Worm (Caenorhabditis elegans) whole organism, L4 larva: Measurements from ENCODE around the gene col-124.

ENCODE experiments used
- F26F4.8 ChIP-seq: fragments of 200-800 bp; sonication (Bioruptor generic); conservative IDR thresholded peaks from 2 replicates; pipeline ENCODE4 v1.3.6; 2022; ENCODE audit warnings: missing genetic modification characterization, missing compliant biosample characterization
- F44E2.7 ChIP-seq: fragments of 200-800 bp; sonication (Bioruptor generic); IDR thresholded peaks from 2 replicates; pipeline ENCODE4 v2.1.2; 2022; ENCODE audit warnings: missing genetic modification characterization, missing compliant biosample characterization
- Y75B8A.6 ChIP-seq: fragments of 200-800 bp; sonication (Bioruptor generic); IDR thresholded peaks from 2 replicates; pipeline ENCODE4 v1.3.6; 2022; ENCODE audit warnings: missing genetic modification reagents, missing genetic modification characterization, missing compliant biosample characterization
- ZK546.5 ChIP-seq, 2 experiments: sonication (generic microtip); optimal IDR thresholded peaks; 2 replicates each; lab custom pipeline; 2017; ENCODE audit warnings: missing biosample characterization in 2 of 2, missing genetic modification characterization in 2 of 2
- aha-1 ChIP-seq: fragments of 150-350 bp; peaks from one replicate; lab custom pipeline; 2014; ENCODE audit warnings: missing biosample characterization, missing genetic modification characterization
- ama-1 ChIP-seq: fragments of 150-350 bp; optimal IDR thresholded peaks from 2 replicates; lab custom pipeline; 2014; ENCODE audit warnings: inconsistent platforms, mixed read lengths
- arid-1 ChIP-seq: fragments of 200-800 bp; sonication (Bioruptor generic); conservative IDR thresholded peaks from 2 replicates; pipeline ENCODE4 v1.3.6; 2022; ENCODE audit warnings: missing genetic modification reagents, missing genetic modification characterization, missing compliant biosample characterization
- attf-4 ChIP-seq: sonication (generic microtip); optimal IDR thresholded peaks from 3 replicates; lab custom pipeline; 2017; ENCODE audit warnings: missing biosample characterization, missing genetic modification characterization
- ceh-20 ChIP-seq: fragments of 200-800 bp; sonication (Bioruptor generic); IDR thresholded peaks from 2 replicates; pipeline ENCODE4 v1.3.6; 2022; ENCODE audit warnings: missing genetic modification reagents, missing genetic modification characterization, missing compliant biosample characterization
- ceh-28 ChIP-seq: fragments of 150-350 bp; optimal IDR thresholded peaks from 2 replicates; lab custom pipeline; 2014; ENCODE audit warnings: missing biosample characterization, missing genetic modification reagents, missing genetic modification characterization
- ceh-32 ChIP-seq: sonication (generic microtip); optimal IDR thresholded peaks from 2 replicates; lab custom pipeline; 2016; ENCODE audit warnings: mild to moderate bottlenecking, missing genetic modification characterization, missing compliant biosample characterization; ENCODE audit not compliant: poor library complexity
- ceh-62 ChIP-seq: sonication (generic microtip); optimal IDR thresholded peaks from 2 replicates; lab custom pipeline; 2017; ENCODE audit warnings: missing biosample characterization, missing genetic modification characterization
- cey-2 ChIP-seq: sonication (generic microtip); optimal IDR thresholded peaks from 3 replicates; lab custom pipeline; 2017; ENCODE audit warnings: missing genetic modification characterization, mild to moderate bottlenecking, missing compliant biosample characterization, antibody characterized with exemption, borderline replicate concordance; ENCODE audit not compliant: insufficient read depth
- ctbp-1 ChIP-seq: fragments of 200-800 bp; sonication (Bioruptor generic); IDR thresholded peaks from 2 replicates; pipeline ENCODE4 v1.3.6; 2022; ENCODE audit warnings: missing genetic modification reagents, missing genetic modification characterization, missing compliant biosample characterization
- daf-12 ChIP-seq: fragments of 150-350 bp; optimal IDR thresholded peaks from 2 replicates; lab custom pipeline; 2014; ENCODE audit warnings: missing biosample characterization, missing genetic modification reagents, missing genetic modification characterization
- daf-16 ChIP-seq, 3 experiments: sonication (generic microtip); optimal IDR thresholded peaks; 2 replicates each; lab custom pipeline; 2016 to 2017; ENCODE audit warnings: missing genetic modification characterization in 3 of 3, missing genetic modification reagents in 3 of 3, mild to moderate bottlenecking in 2 of 3, missing compliant biosample characterization in 2 of 3, missing biosample characterization in 1 of 3, moderate library complexity in 1 of 3
- daf-8 ChIP-seq: fragments of 200-800 bp; sonication (Bioruptor generic); IDR thresholded peaks from 2 replicates; pipeline ENCODE4 v1.3.6; 2022; ENCODE audit warnings: missing genetic modification characterization, missing compliant biosample characterization
- dmd-6 ChIP-seq: fragments of 200-800 bp; sonication (Bioruptor generic); IDR thresholded peaks from 2 replicates; pipeline ENCODE4 v1.3.6; 2022; ENCODE audit warnings: missing genetic modification reagents, missing genetic modification characterization, missing compliant biosample characterization
- dmd-8 ChIP-seq: fragments of 200-800 bp; sonication (Bioruptor generic); IDR thresholded peaks from 2 replicates; pipeline ENCODE4 v1.3.6; 2022; ENCODE audit warnings: missing genetic modification characterization, missing compliant biosample characterization
- dve-1 ChIP-seq: sonication (generic microtip); optimal IDR thresholded peaks from 2 replicates; lab custom pipeline; 2017; ENCODE audit warnings: antibody characterized with exemption, mild to moderate bottlenecking, missing genetic modification characterization, missing compliant biosample characterization; ENCODE audit not compliant: insufficient read depth
- egl-43 ChIP-seq: fragments of 200-800 bp; sonication (Bioruptor generic); IDR thresholded peaks from 2 replicates; pipeline ENCODE4 v1.3.6; 2022; ENCODE audit warnings: missing genetic modification reagents, missing genetic modification characterization, missing compliant biosample characterization
- fos-1 ChIP-seq: fragments of 150-350 bp; optimal IDR thresholded peaks from 2 replicates; lab custom pipeline; 2014; ENCODE audit warnings: missing biosample characterization, missing genetic modification characterization
- gei-8 ChIP-seq: fragments of 200-800 bp; sonication (Bioruptor generic); optimal IDR thresholded peaks from 2 replicates; lab custom pipeline; 2018; ENCODE audit warnings: mild to moderate bottlenecking, missing genetic modification characterization, missing compliant biosample characterization
- hlh-30 ChIP-seq: sonication (generic microtip); optimal IDR thresholded peaks from 2 replicates; lab custom pipeline; 2017; ENCODE audit warnings: antibody characterized with exemption, mild to moderate bottlenecking, missing genetic modification characterization, missing compliant biosample characterization; ENCODE audit not compliant: insufficient read depth
- jun-1 ChIP-seq: fragments of 150-350 bp; optimal IDR thresholded peaks from 2 replicates; lab custom pipeline; 2014; ENCODE audit warnings: missing biosample characterization, missing genetic modification reagents, missing genetic modification characterization
- lim-7 ChIP-seq: fragments of 200-800 bp; sonication (Bioruptor generic); IDR thresholded peaks from 2 replicates; pipeline ENCODE4 v1.3.6; 2022; ENCODE audit warnings: missing genetic modification characterization, missing compliant biosample characterization
- lin-13 ChIP-seq: fragments of 150-350 bp; optimal IDR thresholded peaks from 2 replicates; lab custom pipeline; 2014; ENCODE audit warnings: missing biosample characterization, missing genetic modification reagents, missing genetic modification characterization
- lin-39 ChIP-seq: fragments of 150-350 bp; optimal IDR thresholded peaks from 2 replicates; lab custom pipeline; 2014; ENCODE audit warnings: missing biosample characterization, missing genetic modification reagents, missing genetic modification characterization
- lsy-2 ChIP-seq, 2 experiments: fragments of 150-350 bp in 1 of 2; sonication (generic microtip) in 1 of 2; optimal IDR thresholded peaks; 2 replicates each; lab custom pipeline; 2014 to 2017; ENCODE audit warnings: missing biosample characterization in 2 of 2, missing genetic modification characterization in 2 of 2
- madf-9 ChIP-seq: fragments of 200-800 bp; sonication (Bioruptor generic); conservative IDR thresholded peaks from 2 replicates; pipeline ENCODE4 v1.3.6; 2022; ENCODE audit warnings: missing genetic modification reagents, missing genetic modification characterization, missing compliant biosample characterization
- mep-1 ChIP-seq: fragments of 150-350 bp; sonication (generic microtip); optimal IDR thresholded peaks from 3 replicates; lab custom pipeline; 2014; ENCODE audit warnings: missing biosample characterization, missing genetic modification characterization
- nhr-11 ChIP-seq: fragments of 150-350 bp; optimal IDR thresholded peaks from 2 replicates; lab custom pipeline; 2014; ENCODE audit warnings: missing biosample characterization, missing genetic modification characterization
- nhr-111 ChIP-seq: fragments of 200-800 bp; sonication (Bioruptor generic); optimal IDR thresholded peaks from 2 replicates; lab custom pipeline; 2018; ENCODE audit warnings: mild to moderate bottlenecking, missing genetic modification characterization, missing compliant biosample characterization
- nhr-237 ChIP-seq: sonication (generic microtip); optimal IDR thresholded peaks from 2 replicates; lab custom pipeline; 2017; ENCODE audit warnings: missing biosample characterization, missing genetic modification characterization
- nhr-28 ChIP-seq: fragments of 150-350 bp; optimal IDR thresholded peaks from 2 replicates; lab custom pipeline; 2014; ENCODE audit warnings: missing biosample characterization, missing genetic modification characterization
- nhr-42 ChIP-seq: fragments of 200-800 bp; sonication (Bioruptor generic); IDR thresholded peaks from 2 replicates; pipeline ENCODE4 v1.3.6; 2022; ENCODE audit warnings: missing genetic modification characterization, missing compliant biosample characterization
- nhr-48 ChIP-seq: sonication (generic microtip); optimal IDR thresholded peaks from 2 replicates; lab custom pipeline; 2016; ENCODE audit warnings: mild to moderate bottlenecking, missing genetic modification characterization, missing compliant biosample characterization
- nhr-77 ChIP-seq: fragments of 150-350 bp; optimal IDR thresholded peaks from 2 replicates; lab custom pipeline; 2014; ENCODE audit warnings: missing biosample characterization, missing genetic modification characterization
- pha-4 ChIP-seq, 2 experiments: fragments of 150-350 bp in 1 of 2; fragments of 200-800 bp in 1 of 2; sonication (Bioruptor generic) in 1 of 2; IDR thresholded peaks in 1 of 2; optimal IDR thresholded peaks in 1 of 2; 2 replicates each; pipeline versions ENCODE4 v1.3.6 to Lab custom; 2014 to 2022; ENCODE audit warnings: missing genetic modification characterization in 2 of 2, missing genetic modification reagents in 2 of 2, missing biosample characterization in 1 of 2, missing compliant biosample characterization in 1 of 2
- php-3 ChIP-seq: fragments of 200-800 bp; sonication (Bioruptor generic); IDR thresholded peaks from 2 replicates; pipeline ENCODE4 v1.3.6; 2022; ENCODE audit warnings: missing genetic modification reagents, missing genetic modification characterization, missing compliant biosample characterization
- pqm-1 ChIP-seq: sonication (generic microtip); optimal IDR thresholded peaks from 2 replicates; lab custom pipeline; 2017; ENCODE audit warnings: missing biosample characterization, missing genetic modification characterization
- set-16 ChIP-seq: fragments of 200-800 bp; sonication (Bioruptor generic); IDR thresholded peaks from 2 replicates; pipeline ENCODE4 v1.3.6; 2022; ENCODE audit warnings: missing genetic modification reagents, missing genetic modification characterization, missing compliant biosample characterization
- snpc-1.2 ChIP-seq: fragments of 200-800 bp; sonication (Bioruptor generic); IDR thresholded peaks from 2 replicates; pipeline ENCODE4 v1.3.6; 2022; ENCODE audit warnings: missing genetic modification reagents, missing genetic modification characterization, missing compliant biosample characterization
- snpc-4 ChIP-seq: fragments of 150-350 bp; optimal IDR thresholded peaks from 2 replicates; lab custom pipeline; 2014; ENCODE audit warnings: missing biosample characterization, missing genetic modification characterization
- spr-1 ChIP-seq: sonication (generic microtip); optimal IDR thresholded peaks from 2 replicates; lab custom pipeline; 2016; ENCODE audit warnings: mild to moderate bottlenecking, missing genetic modification characterization, missing compliant biosample characterization
- spr-3 ChIP-seq: fragments of 200-800 bp; sonication (Bioruptor generic); optimal IDR thresholded peaks from 2 replicates; lab custom pipeline; 2018; ENCODE audit warnings: mild to moderate bottlenecking, missing genetic modification characterization, missing compliant biosample characterization
- tag-97 ChIP-seq: fragments of 200-800 bp; sonication (Bioruptor generic); IDR thresholded peaks from 2 replicates; pipeline ENCODE4 v1.3.6; 2022; ENCODE audit warnings: missing genetic modification characterization, missing compliant biosample characterization
- unc-62 ChIP-seq, 3 experiments: fragments of 150-350 bp in 1 of 3; sonication (generic microtip); optimal IDR thresholded peaks in 2 of 3; peaks in 1 of 3; 1 replicate in 1 of 3; 2 replicates in 2 of 3; lab custom pipeline; 2014 to 2017; ENCODE audit warnings: missing biosample characterization in 3 of 3, missing genetic modification characterization in 3 of 3, missing genetic modification reagents in 3 of 3, missing genotype in 1 of 3
- zfp-3 ChIP-seq: fragments of 200-800 bp; sonication (Bioruptor generic); conservative IDR thresholded peaks from 2 replicates; pipeline ENCODE4 v1.3.6; 2022; ENCODE audit warnings: missing genetic modification reagents, missing genetic modification characterization, missing compliant biosample characterization
- zip-2 ChIP-seq: fragments of 150-350 bp; optimal IDR thresholded peaks from 2 replicates; lab custom pipeline; 2014; ENCODE audit warnings: missing biosample characterization, missing genetic modification characterization

The col-124 gene

ce11 chrIV:10243276-10243675, 27.0 kb downstream of the col-124 start, which contains the start of gene tkt-1 (continued):
- TF ChIP-seq spr-1 (tag; lab: Kevin White, UChicago) (no peak), F44E2.7 (no peak), ceh-32 (tag; lab: Kevin White, UChicago) (no peak), fos-1 (tag; lab: Kevin White, UChicago) (no peak), pqm-1 (tag; lab: Kevin White, UChicago) (peak; percentile 71), egl-43 (GFP tag; lab: Robert Waterston, UW) (no peak), pha-4 (GFP tag; IDR thresholded peaks at IDR 0.05; lab: Robert Waterston, UW) (no peak), pha-4 (tag; optimal IDR thresholded peaks at IDR 0.05; lab: Kevin White, UChicago) (no peak), madf-9 (GFP tag; lab: Robert Waterston, UW) (no peak), php-3 (GFP tag; lab: Robert Waterston, UW) (peak; percentile 19; the same call in 1 of the 2 replicates), spr-3 (GFP tag; lab: Kevin White, UChicago) (no peak), lsy-2 (tag; optimal IDR thresholded peaks at IDR 0.05; lab: Kevin White, UChicago) (peak in 1 of 2 experiments; percentile 9), nhr-48 (peak; percentile 25), ama-1 (no peak), ceh-62 (tag; lab: Kevin White, UChicago) (no peak), daf-8 (GFP tag; lab: Robert Waterston, UW) (no peak), mep-1 (tag; lab: Kevin White, UChicago) (peak; percentile 2), snpc-1.2 (no peak), nhr-77 (peak; percentile 25), lin-39 (tag; lab: Kevin White, UChicago) (no peak), snpc-4 (tag; lab: Kevin White, UChicago) (no peak), jun-1 (no peak), daf-16 (GFP tag; optimal IDR thresholded peaks at IDR 0.05; lab: Kevin White, UChicago) (no peak), daf-16 (tag; optimal IDR thresholded peaks at IDR 0.05; lab: Kevin White, UChicago) (peak; percentile 94), Y75B8A.6 (GFP tag; lab: Robert Waterston, UW) (0 out of 2 replicates have a peak, but pooled peaks have one; percentile 41), set-16 (GFP tag; lab: Robert Waterston, UW) (no peak), ZK546.5 (tag; optimal IDR thresholded peaks at IDR 0.05; lab: Kevin White, UChicago) (no peak), daf-12 (tag; lab: Kevin White, UChicago) (no peak), unc-62 (GFP tag; optimal IDR thresholded peaks at IDR 0.05 in 1 of 2; lab: Kevin White, UChicago) (no peak), unc-62 (tag; optimal IDR thresholded peaks at IDR 0.05; lab: Kevin White, UChicago) (no peak), nhr-237 (tag; lab: Kevin White, UChicago) (no peak), nhr-11 (tag; lab: Kevin White, UChicago) (no peak), attf-4 (no peak), hlh-30 (peak; percentile 21), ctbp-1 (GFP tag; lab: Robert Waterston, UW) (no peak), nhr-111 (no peak), nhr-28 (peak; percentile 67), gei-8 (no peak), arid-1 (GFP tag; lab: Robert Waterston, UW) (no peak), zip-2 (tag; lab: Kevin White, UChicago) (no peak), tag-97 (GFP tag; lab: Robert Waterston, UW) (no peak), ceh-20 (GFP tag; lab: Robert Waterston, UW) (no peak), aha-1 (no peak), dmd-8 (GFP tag; lab: Robert Waterston, UW) (no peak)
- TF ChIP-seq, all 104 proteins: peak for 18

- TF ChIP-seq ceh-28 (tag; lab: Kevin White, UChicago), result no peak
- no peak for TF ChIP-seq F26F4.8
- TF ChIP-seq lim-7 (GFP tag; lab: Robert Waterston, UW), result peak; percentile 57; the same call in 1 of the 2 replicates
- no peak for TF ChIP-seq cey-2
- TF ChIP-seq nhr-77, result no peak
- TF ChIP-seq lin-13, result no peak
- peak; percentile 13 for TF ChIP-seq nhr-28
- TF ChIP-seq lsy-2 (tag; optimal IDR thresholded peaks at IDR 0.05; lab: Kevin White, UChicago), result no peak
- TF ChIP-seq zfp-3, result peak; percentile 85; the same call in 1 of the 2 replicates
- no peak for TF ChIP-seq nhr-42 (GFP tag; lab: Robert Waterston, UW)
- TF ChIP-seq aha-1, result peak; percentile 2
- TF ChIP-seq dmd-6, result no peak
- peak; percentile 5 for TF ChIP-seq spr-1 (tag; lab: Kevin White, UChicago)
- peak; percentile 59 for TF ChIP-seq ama-1
- TF ChIP-seq dve-1 (tag; lab: Kevin White, UChicago), result peak; percentile 6
Measured at ce11 chrIV:10245666-10246210, 29.5 kb downstream of the col-124 start, which contains the start of gene F01G10.10. TSS of gene F01G10.10 (plus strand) at chrIV:10246160.
